Comparison of ENCODE assay signal across 4 worm cellular contexts in the genomic region with DNA sequence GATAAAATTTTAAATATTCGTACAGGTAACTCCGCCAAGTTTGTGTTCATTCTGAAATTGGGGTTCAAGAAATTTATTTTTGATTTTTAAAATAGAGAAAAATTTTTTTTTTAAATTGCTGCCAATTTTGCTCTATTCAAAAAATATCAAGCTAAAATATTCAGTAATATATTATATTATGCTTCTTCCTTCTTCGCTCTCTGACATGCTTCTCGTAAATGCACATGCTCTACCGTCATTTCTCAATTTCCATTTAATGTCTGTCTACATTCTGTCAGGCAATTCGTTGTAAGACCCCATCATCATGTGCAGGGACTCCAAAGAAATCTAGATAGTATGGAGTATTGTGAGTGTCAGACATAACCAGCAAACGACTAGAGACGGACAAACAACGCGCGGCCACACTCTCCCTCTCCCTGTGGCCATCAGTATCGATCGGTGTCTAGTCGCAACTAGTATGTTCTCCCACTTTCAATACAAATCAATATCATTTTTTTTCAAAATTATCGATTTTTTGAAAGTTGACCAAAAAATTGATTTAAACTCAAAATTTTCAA.
TF ChIP-seq lines count a peak whose summit lies in the region.

malt-1 (minus strand) TSS at position 51 of the 557 bp plus-strand sequence.
ceh-38 (plus strand) TSS at position 277 of the 557 bp plus-strand sequence.

TF ChIP-seq in whole organism, L2 larva, 48 proteins besides CTCF, POLR2A, EP300 and RAD21 (continued from another document):
- TF ChIP-seq F13H6.1 (tag; optimal IDR thresholded peaks at IDR 0.05; lab: Kevin White, UChicago) (peak; percentile 96), nhr-6 (tag; optimal IDR thresholded peaks at IDR 0.05; lab: Kevin White, UChicago) (peak; percentile 94), elt-3 (tag; optimal IDR thresholded peaks at IDR 0.05; lab: Kevin White, UChicago) (no peak), gmeb-1 (tag; optimal IDR thresholded peaks at IDR 0.05; lab: Kevin White, UChicago) (peak; percentile 90), peb-1 (tag; optimal IDR thresholded peaks at IDR 0.05; lab: Kevin White, UChicago) (no peak), lin-39 (tag; optimal IDR thresholded peaks at IDR 0.05; lab: Kevin White, UChicago) (peak; percentile 92), ztf-11 (tag; optimal IDR thresholded peaks at IDR 0.05; lab: Kevin White, UChicago) (no peak), nhr-12 (tag; optimal IDR thresholded peaks at IDR 0.05; lab: Kevin White, UChicago) (no peak), zag-1 (tag; optimal IDR thresholded peaks at IDR 0.05; lab: Kevin White, UChicago) (peak; percentile 91), elt-1 (tag; optimal IDR thresholded peaks at IDR 0.05; lab: Kevin White, UChicago) (no peak), ceh-82 (tag; optimal IDR thresholded peaks at IDR 0.05; lab: Kevin White, UChicago) (peak; percentile 19), C34F6.9 (tag; optimal IDR thresholded peaks at IDR 0.05; lab: Kevin White, UChicago) (peak; percentile 99), skn-1 (tag; optimal IDR thresholded peaks at IDR 0.05; lab: Kevin White, UChicago) (peak; percentile 45), ama-1 (optimal IDR thresholded peaks at IDR 0.05; lab: Kevin White, UChicago) (peak; percentile 72), nhr-11 (tag; optimal IDR thresholded peaks at IDR 0.05; lab: Kevin White, UChicago) (peak; percentile 40), ztf-1 (GFP tag; conservative IDR thresholded peaks at IDR 0.05; lab: Robert Waterston, UW) (no peak), dmd-4 (tag; optimal IDR thresholded peaks at IDR 0.05; lab: Kevin White, UChicago) (peak; percentile 35), unc-55 (GFP tag; optimal IDR thresholded peaks at IDR 0.05; lab: Kevin White, UChicago) (peak; percentile 99), sma-3 (GFP tag; optimal IDR thresholded peaks at IDR 0.05; lab: Kevin White, UChicago) (peak; percentile 87), nhr-21 (tag; optimal IDR thresholded peaks at IDR 0.05; lab: Kevin White, UChicago) (peak; percentile 89), aly-2 (tag; optimal IDR thresholded peaks at IDR 0.05; lab: Kevin White, UChicago) (no peak), ztf-4 (tag; optimal IDR thresholded peaks at IDR 0.05; lab: Kevin White, UChicago) (peak; percentile 95), snpc-4 (tag; optimal IDR thresholded peaks at IDR 0.05; lab: Kevin White, UChicago) (peak; percentile 91), nhr-129 (tag; optimal IDR thresholded peaks at IDR 0.05; lab: Kevin White, UChicago) (peak; percentile 99), crh-2 (tag; optimal IDR thresholded peaks at IDR 0.05; lab: Kevin White, UChicago) (peak; percentile 97), sma-9 (GFP tag; optimal IDR thresholded peaks at IDR 0.05; lab: Kevin White, UChicago) (peak; percentile 94), sma-9 (tag; optimal IDR thresholded peaks at IDR 0.05; lab: Kevin White, UChicago) (no peak), unc-39 (tag; optimal IDR thresholded peaks at IDR 0.05; lab: Kevin White, UChicago) (no peak)

TF ChIP-seq in whole organism, L4 larva, 104 proteins besides CTCF, POLR2A, EP300 and RAD21 (continued from another document and continues in another):
- TF ChIP-seq F10B5.3 (tag; optimal IDR thresholded peaks at IDR 0.05; lab: Kevin White, UChicago), result peak; percentile 74
- TF ChIP-seq zip-11 (GFP tag; IDR thresholded peaks at IDR 0.05; lab: Robert Waterston, UW), result no peak
- no peak for TF ChIP-seq nhr-237 (tag; optimal IDR thresholded peaks at IDR 0.05; lab: Kevin White, UChicago)
- TF ChIP-seq F37D6.2 (tag; optimal IDR thresholded peaks at IDR 0.05; lab: Kevin White, UChicago), result peak; percentile 90
- TF ChIP-seq nhr-11 (tag; optimal IDR thresholded peaks at IDR 0.05; lab: Kevin White, UChicago), result peak; percentile 98
- TF ChIP-seq T26A8.4 (GFP tag; IDR thresholded peaks at IDR 0.05; lab: Robert Waterston, UW), result peak; percentile 88
- TF ChIP-seq daf-19 (GFP tag; conservative IDR thresholded peaks at IDR 0.05; lab: Robert Waterston, UW), result peak; percentile 79
- peak; percentile 98 for TF ChIP-seq mep-1 (tag; optimal IDR thresholded peaks at IDR 0.05; lab: Kevin White, UChicago)
- TF ChIP-seq hmg-1.1 (GFP tag; IDR thresholded peaks at IDR 0.05; lab: Robert Waterston, UW), result peak; percentile 96
- no peak for TF ChIP-seq F49E8.2 (tag; optimal IDR thresholded peaks at IDR 0.05; lab: Kevin White, UChicago; ENCODE audit: borderline replicate concordance)
- TF ChIP-seq daf-12 (tag; optimal IDR thresholded peaks at IDR 0.05; lab: Kevin White, UChicago), result no peak
- TF ChIP-seq snpc-4 (tag; optimal IDR thresholded peaks at IDR 0.05; lab: Kevin White, UChicago), result peak; percentile 72
- no peak for TF ChIP-seq Y48G9A.11 (GFP tag; IDR thresholded peaks at IDR 0.05; lab: Robert Waterston, UW)
- peak; percentile 59 for TF ChIP-seq zfp-2 (tag; optimal IDR thresholded peaks at IDR 0.05; lab: Kevin White, UChicago)
- no peak for TF ChIP-seq nhr-76 (tag; optimal IDR thresholded peaks at IDR 0.05; lab: Kevin White, UChicago)
- no peak for TF ChIP-seq ceh-28 (tag; optimal IDR thresholded peaks at IDR 0.05; lab: Kevin White, UChicago)
- TF ChIP-seq daf-16 (GFP tag; optimal IDR thresholded peaks at IDR 0.05; lab: Kevin White, UChicago), result peak; percentile 32 to 34
- TF ChIP-seq daf-16 (tag; optimal IDR thresholded peaks at IDR 0.05; lab: Kevin White, UChicago), result peak; percentile 90
- TF ChIP-seq lir-3 (tag; optimal IDR thresholded peaks at IDR 0.05; lab: Kevin White, UChicago), result no peak
- no peak for TF ChIP-seq ceh-62 (tag; optimal IDR thresholded peaks at IDR 0.05; lab: Kevin White, UChicago)
- no peak for TF ChIP-seq nhr-111 (GFP tag; optimal IDR thresholded peaks at IDR 0.05; lab: Kevin White, UChicago)
- TF ChIP-seq saeg-2 (GFP tag; IDR thresholded peaks at IDR 0.05; lab: Robert Waterston, UW), result 0 out of 2 replicates have a peak, but pooled peaks have one; percentile 50
- TF ChIP-seq nhr-25 (tag; optimal IDR thresholded peaks at IDR 0.05; lab: Kevin White, UChicago; ENCODE audit: borderline replicate concordance, insufficient read depth), result peak; percentile 81
- TF ChIP-seq nhr-10 (tag; optimal IDR thresholded peaks at IDR 0.05; lab: Kevin White, UChicago), result peak; percentile 68
- no peak for TF ChIP-seq ZK337.2 (GFP tag; IDR thresholded peaks at IDR 0.05; lab: Robert Waterston, UW)
- TF ChIP-seq F26F4.8 (GFP tag; conservative IDR thresholded peaks at IDR 0.05; lab: Robert Waterston, UW), result no peak
- no peak for TF ChIP-seq sdz-12 (GFP tag; optimal IDR thresholded peaks at IDR 0.05; lab: Kevin White, UChicago)
- peak; percentile 81 for TF ChIP-seq jun-1 (tag; optimal IDR thresholded peaks at IDR 0.05; lab: Kevin White, UChicago)
- no peak for TF ChIP-seq Y5F2A.4 (GFP tag; optimal IDR thresholded peaks at IDR 0.05; lab: Kevin White, UChicago)
- TF ChIP-seq lin-13 (GFP tag; optimal IDR thresholded peaks at IDR 0.05; lab: Kevin White, UChicago), result peak; percentile 88
- TF ChIP-seq snpc-1.2 (GFP tag; IDR thresholded peaks at IDR 0.05; lab: Robert Waterston, UW), result no peak
- TF ChIP-seq ztf-11 (tag; optimal IDR thresholded peaks at IDR 0.05; lab: Kevin White, UChicago), result no peak
- TF ChIP-seq rbr-2 (tag; optimal IDR thresholded peaks at IDR 0.05; lab: Kevin White, UChicago), result peak; percentile 96

TF ChIP-seq in whole organism, late embryonic, 69 proteins besides CTCF, POLR2A, EP300 and RAD21 (continued from another document):
- peak; percentile 57 for TF ChIP-seq ceh-34 (tag; optimal IDR thresholded peaks at IDR 0.05; lab: Kevin White, UChicago)
- TF ChIP-seq K02D7.2 (tag; optimal IDR thresholded peaks at IDR 0.05; lab: Kevin White, UChicago), result no peak
- peak; percentile 3 for TF ChIP-seq fkh-10 (GFP tag; optimal IDR thresholded peaks at IDR 0.05; lab: Kevin White, UChicago)
- TF ChIP-seq hlh-30 (tag; optimal IDR thresholded peaks at IDR 0.05; lab: Kevin White, UChicago; ENCODE audit: insufficient read depth), result peak; percentile 92
- TF ChIP-seq ceh-6 (GFP tag; optimal IDR thresholded peaks at IDR 0.05; lab: Kevin White, UChicago), result peak; percentile 47
- TF ChIP-seq madf-2 (tag; optimal IDR thresholded peaks at IDR 0.05; lab: Kevin White, UChicago), result peak; percentile 20

TF ChIP-seq in whole organism, mixed stage, embryonic, 35 proteins besides CTCF, POLR2A, EP300 and RAD21 (continued from another document):
- no peak for TF ChIP-seq nhr-76 (tag; optimal IDR thresholded peaks at IDR 0.05; lab: Kevin White, UChicago)
- peak; percentile 87 for TF ChIP-seq mab-5 (tag; optimal IDR thresholded peaks at IDR 0.05; lab: Kevin White, UChicago)
- TF ChIP-seq ceh-39 (tag; optimal IDR thresholded peaks at IDR 0.05; lab: Kevin White, UChicago), result peak; percentile 95
- peak; percentile 21 for TF ChIP-seq nhr-12 (tag; optimal IDR thresholded peaks at IDR 0.05; lab: Kevin White, UChicago)
- peak; percentile 31 for TF ChIP-seq ztf-11 (tag; optimal IDR thresholded peaks at IDR 0.05; lab: Kevin White, UChicago)
- TF ChIP-seq ces-1 (GFP tag; optimal IDR thresholded peaks at IDR 0.05; lab: Kevin White, UChicago), result peak; percentile 92
- TF ChIP-seq lin-13 (tag; optimal IDR thresholded peaks at IDR 0.05; lab: Kevin White, UChicago), result peak; percentile 37
- TF ChIP-seq nhr-28 (tag; optimal IDR thresholded peaks at IDR 0.05; lab: Kevin White, UChicago), result peak; percentile 26
- peak; percentile 61 for TF ChIP-seq mls-2 (tag; optimal IDR thresholded peaks at IDR 0.05; lab: Kevin White, UChicago)
